Fruit fly (Drosophila melanogaster) whole organism: Measurements from ENCODE around the gene CG32532.

Experiments
- CG8478 ChIP-seq: fragments of >200 bp; optimal IDR thresholded peaks from 2 replicates; lab custom pipeline; 2018; ENCODE audit warnings: inconsistent platforms
- Dll ChIP-seq: fragments of >200 bp; optimal IDR thresholded peaks from 2 replicates; lab custom pipeline; 2017
- EcR ChIP-seq, 2 experiments: fragments of >200 bp; optimal IDR thresholded peaks; 2 replicates each; lab custom pipeline; 2017; ENCODE audit warnings: missing biosample characterization in 2 of 2, missing genetic modification characterization in 2 of 2, missing genetic modification reagents in 2 of 2
- pan ChIP-seq: fragments of >200 bp; optimal IDR thresholded peaks from 2 replicates; lab custom pipeline; 2017
- psq ChIP-seq: fragments of >200 bp; optimal IDR thresholded peaks from 2 replicates; lab custom pipeline; 2017
- usp ChIP-seq: fragments of >200 bp; optimal IDR thresholded peaks from 2 replicates; lab custom pipeline; 2017; ENCODE audit warnings: missing biosample characterization, missing genetic modification characterization, mixed read lengths

DNA sequence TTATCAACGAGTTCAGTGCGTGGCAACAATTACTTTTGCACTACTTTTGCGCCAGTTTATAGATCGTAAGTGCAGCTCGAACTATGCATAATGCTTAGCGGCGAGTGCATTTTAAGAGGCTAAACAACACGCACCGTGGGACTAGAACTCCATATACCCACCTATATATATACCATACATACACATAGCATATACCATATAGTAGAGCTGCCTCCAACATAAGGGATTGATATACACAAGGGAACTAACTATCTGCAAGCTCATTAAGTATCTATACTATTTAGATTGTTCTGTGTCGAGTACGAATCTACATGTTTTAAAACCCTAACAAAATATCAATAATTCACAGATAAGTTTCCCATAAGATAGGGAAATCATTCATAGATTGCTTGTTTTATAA is 34.6 kb upstream of the CG32532 start, which contains the start of gene CG14218:
- TF ChIP-seq usp = no peak
- no peak for TF ChIP-seq pan (lab: Kevin White, UChicago)
- TF ChIP-seq EcR (GFP tag; optimal IDR thresholded peaks at IDR 0.05; lab: Kevin White, UChicago) = no peak
- TF ChIP-seq psq (lab: Kevin White, UChicago) = no peak
- no peak for TF ChIP-seq CG8478 (lab: Kevin White, UChicago)
- no peak for TF ChIP-seq Dll (lab: Kevin White, UChicago)
